Worm (Caenorhabditis elegans): ENCODE results near the gene itm-2.

Gene itm-2

DNA sequence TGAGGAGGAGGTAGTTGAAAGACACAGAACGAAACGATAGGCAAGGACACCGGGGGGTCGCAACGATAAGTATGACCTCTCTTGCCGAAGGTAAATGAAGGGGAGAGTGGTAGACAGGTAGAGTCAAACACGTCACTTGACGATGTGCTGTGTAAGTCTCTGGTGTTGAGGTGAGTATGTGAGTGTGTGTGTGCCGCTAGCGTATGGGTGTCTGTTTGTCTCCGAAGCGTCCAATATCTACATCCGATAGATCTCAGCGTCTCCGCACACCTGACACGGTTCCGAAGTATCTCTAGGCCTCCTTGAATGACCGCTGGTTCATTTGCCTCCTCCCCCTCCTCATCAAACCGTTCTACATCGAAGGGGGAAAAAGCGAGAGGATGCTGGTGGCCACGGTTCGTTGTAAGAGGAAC is 30.2 kb downstream of the itm-2 start (continued):
- TF ChIP-seq B0019.2 (GFP tag; conservative IDR thresholded peaks at IDR 0.05) (no peak), sptf-2 (GFP tag; optimal IDR thresholded peaks at IDR 0.05) (no peak), F37B4.10 (GFP tag; IDR thresholded peaks at IDR 0.05) (no peak), aptf-3 (GFP tag; IDR thresholded peaks at IDR 0.05) (no peak), F49E8.2 (tag; optimal IDR thresholded peaks at IDR 0.05; ENCODE audit: insufficient read depth) (no peak), ztf-26 (tag; optimal IDR thresholded peaks at IDR 0.05) (no peak), F22D6.2 (tag; optimal IDR thresholded peaks at IDR 0.05) (no peak), bed-1 (GFP tag; IDR thresholded peaks at IDR 0.05) (no peak), nfya-1 (tag; optimal IDR thresholded peaks at IDR 0.05; ENCODE audit: borderline replicate concordance, insufficient read depth) (no peak), lsy-27 (tag; optimal IDR thresholded peaks at IDR 0.05; ENCODE audit: borderline replicate concordance, insufficient read depth) (no peak), lsl-1 (GFP tag; optimal IDR thresholded peaks at IDR 0.05) (no peak), let-526 (GFP tag; IDR thresholded peaks at IDR 0.05) (no peak), D2030.7 (GFP tag; IDR thresholded peaks at IDR 0.05) (no peak), nhr-27 (tag; optimal IDR thresholded peaks at IDR 0.05) (no peak), gei-17 (GFP tag; optimal IDR thresholded peaks at IDR 0.05) (peak; percentile 30), sdz-38 (tag; optimal IDR thresholded peaks at IDR 0.05) (no peak), egl-18 (GFP tag; IDR thresholded peaks at IDR 0.05) (no peak), F33H1.4 (GFP tag; IDR thresholded peaks at IDR 0.05) (no peak), xnd-1 (tag; optimal IDR thresholded peaks at IDR 0.05) (no peak), nhr-90 (tag; optimal IDR thresholded peaks at IDR 0.05) (no peak), rpc-1 (optimal IDR thresholded peaks at IDR 0.05) (no peak), rpc-1 (tag; optimal IDR thresholded peaks at IDR 0.05) (no peak), nhr-120 (GFP tag; IDR thresholded peaks at IDR 0.05) (no peak), ceh-27 (GFP tag; optimal IDR thresholded peaks at IDR 0.05) (peak; percentile 75), die-1 (tag; optimal IDR thresholded peaks at IDR 0.05) (peak; percentile 4), F39B2.1 (GFP tag; IDR thresholded peaks at IDR 0.05) (no peak), ztf-6 (GFP tag; IDR thresholded peaks at IDR 0.05) (no peak), mxl-1 (tag; optimal IDR thresholded peaks at IDR 0.05) (no peak), mes-4 (tag; optimal IDR thresholded peaks at IDR 0.05) (no peak), snpc-1.1 (tag; optimal IDR thresholded peaks at IDR 0.05; ENCODE audit: insufficient read depth) (no peak), C17E4.6 (GFP tag; IDR thresholded peaks at IDR 0.05) (no peak), nfyb-1 (GFP tag; IDR thresholded peaks at IDR 0.05) (0 out of 2 replicates have a peak, but pooled peaks have one; percentile 48), mcd-1 (GFP tag; IDR thresholded peaks at IDR 0.05) (peak; percentile 34; the same call in 1 of the 2 replicates), snpc-4 (GFP tag; optimal IDR thresholded peaks at IDR 0.05) (no peak), snpc-4 (tag; optimal IDR thresholded peaks at IDR 0.05) (peak in 2 of 4 experiments; percentile 24), tlf-1 (GFP tag; optimal IDR thresholded peaks at IDR 0.05) (no peak), madf-3 (GFP tag; IDR thresholded peaks at IDR 0.05) (no peak), ztf-28 (GFP tag; IDR thresholded peaks at IDR 0.05) (no peak), ceh-40 (GFP tag; IDR thresholded peaks at IDR 0.05) (no peak), tbp1 (GFP tag; optimal IDR thresholded peaks at IDR 0.05) (peak; percentile 14), F57A8.1 (GFP tag; optimal IDR thresholded peaks at IDR 0.05) (no peak), ama-1 (optimal IDR thresholded peaks at IDR 0.05) (no peak), ama-1 (GFP tag; optimal IDR thresholded peaks at IDR 0.05) (no peak), fkh-3 (tag; optimal IDR thresholded peaks at IDR 0.05) (no peak), snpc-3.4 (tag; optimal IDR thresholded peaks at IDR 0.05) (no peak), akir-1 (GFP tag; optimal IDR thresholded peaks at IDR 0.05) (peak; percentile 50), hmg-1.2 (GFP tag; IDR thresholded peaks at IDR 0.05) (peak; percentile 38; the same call in 1 of the 2 replicates), lag-1 (GFP tag; IDR thresholded peaks at IDR 0.05) (no peak), bed-2 (GFP tag; IDR thresholded peaks at IDR 0.05) (no peak), madf-10 (tag; optimal IDR thresholded peaks at IDR 0.05) (peak; percentile 11)

Measured in whole organism, young adult.